Fruit fly (Drosophila melanogaster) whole organism, embryonic: Measurements from ENCODE around the gene Nepl7.

Experiments used
- BtbVII ChIP-seq: fragments of 200-800 bp; sonication (Bioruptor generic); optimal IDR thresholded peaks from 3 replicates; lab custom pipeline; 2017; ENCODE audit warnings: missing biosample characterization, mild to moderate bottlenecking, missing genetic modification characterization
- CG11456 ChIP-seq: fragments of 200-800 bp; sonication (Bioruptor generic); IDR thresholded peaks from 3 replicates; pipeline ENCODE4 v1.3.6; 2022; ENCODE audit warnings: missing biosample characterization, missing genetic modification characterization
- CG11723 ChIP-seq: fragments of 200-800 bp; sonication (Bioruptor generic); optimal IDR thresholded peaks from 2 replicates; lab custom pipeline; 2017; ENCODE audit warnings: missing biosample characterization, mild to moderate bottlenecking, missing genetic modification characterization
- CG12155 ChIP-seq: fragments of 200-800 bp; sonication (Bioruptor generic); optimal IDR thresholded peaks from 3 replicates; lab custom pipeline; 2016; ENCODE audit warnings: missing biosample characterization, missing genetic modification characterization
- CG12219 ChIP-seq: fragments of 200-800 bp; sonication (Bioruptor generic); optimal IDR thresholded peaks from 3 replicates; lab custom pipeline; 2018; ENCODE audit warnings: missing biosample characterization, mild to moderate bottlenecking, missing genetic modification characterization
- CG12299 ChIP-seq: fragments of 200-800 bp; sonication (Bioruptor generic); optimal IDR thresholded peaks from 2 replicates; lab custom pipeline; 2018; ENCODE audit warnings: missing biosample characterization, mild to moderate bottlenecking, missing genetic modification characterization
- CG12391 ChIP-seq: fragments of 200-800 bp; sonication (Bioruptor generic); optimal IDR thresholded peaks from 3 replicates; lab custom pipeline; 2018; ENCODE audit warnings: missing biosample characterization, mild to moderate bottlenecking, missing genetic modification characterization, moderate library complexity
- CG12769 ChIP-seq: fragments of 200-800 bp; sonication (Bioruptor generic); optimal IDR thresholded peaks from 2 replicates; lab custom pipeline; 2019; ENCODE audit warnings: missing biosample characterization, mild to moderate bottlenecking, missing genetic modification characterization, moderate library complexity
- CG16779 ChIP-seq: fragments of 200-800 bp; sonication (Bioruptor generic); IDR thresholded peaks from 2 replicates; pipeline ENCODE4 v1.3.6; 2022; ENCODE audit warnings: missing biosample characterization, missing genetic modification characterization
- CG17829 ChIP-seq: fragments of 200-800 bp; optimal IDR thresholded peaks from 2 replicates; lab custom pipeline; 2019; ENCODE audit warnings: missing biosample characterization, mild to moderate bottlenecking, missing genetic modification characterization, moderate library complexity
- CG18476 ChIP-seq: fragments of 200-800 bp; sonication (Bioruptor generic); optimal IDR thresholded peaks from 2 replicates; lab custom pipeline; 2016; ENCODE audit warnings: missing biosample characterization, mild to moderate bottlenecking, missing genetic modification characterization
- CG2199 ChIP-seq: fragments of 200-800 bp; sonication (Bioruptor generic); IDR thresholded peaks from 3 replicates; pipeline ENCODE4 v1.3.6; 2022; ENCODE audit warnings: missing biosample characterization, missing genetic modification characterization
- CG2712 ChIP-seq: fragments of 200-800 bp; optimal IDR thresholded peaks from 3 replicates; lab custom pipeline; 2019; ENCODE audit warnings: missing biosample characterization, mild to moderate bottlenecking, missing genetic modification characterization, moderate library complexity
- CG2875 ChIP-seq: fragments of 200-800 bp; sonication (Bioruptor generic); optimal IDR thresholded peaks from 2 replicates; lab custom pipeline; 2017; ENCODE audit warnings: missing biosample characterization, mild to moderate bottlenecking, missing genetic modification characterization, missing genetic modification reagents
- CG2889 ChIP-seq: fragments of 200-800 bp; sonication (Bioruptor generic); IDR thresholded peaks from 3 replicates; pipeline ENCODE4 v1.3.6; 2022; ENCODE audit warnings: missing biosample characterization, missing genetic modification characterization
- CG32532 ChIP-seq: fragments of 200-800 bp; sonication (Bioruptor generic); IDR thresholded peaks from 2 replicates; pipeline ENCODE4 v1.3.6; 2022; ENCODE audit warnings: missing biosample characterization, missing genetic modification characterization
- CG3407 ChIP-seq: fragments of 200-800 bp; sonication (Bioruptor generic); optimal IDR thresholded peaks from 2 replicates; lab custom pipeline; 2018; ENCODE audit warnings: missing biosample characterization, mild to moderate bottlenecking, missing genetic modification characterization
- CG34376 ChIP-seq: fragments of 200-800 bp; sonication (Bioruptor generic); optimal IDR thresholded peaks from 2 replicates; lab custom pipeline; 2018; ENCODE audit warnings: missing biosample characterization, mild to moderate bottlenecking, missing genetic modification characterization
- CG3847 ChIP-seq: fragments of 200-800 bp; sonication (Bioruptor generic); IDR thresholded peaks from 2 replicates; pipeline ENCODE4 v1.3.6; 2022; ENCODE audit warnings: missing biosample characterization, missing genetic modification characterization
- CG4730 ChIP-seq: fragments of 200-800 bp; sonication (Bioruptor generic); IDR thresholded peaks from 2 replicates; pipeline ENCODE4 v1.3.6; 2022; ENCODE audit warnings: missing biosample characterization, missing genetic modification characterization
- CG4820 ChIP-seq: fragments of 200-800 bp; sonication (Bioruptor generic); optimal IDR thresholded peaks from 3 replicates; lab custom pipeline; 2016; ENCODE audit warnings: missing biosample characterization, missing genetic modification characterization
- CG8924 ChIP-seq: fragments of 200-800 bp; optimal IDR thresholded peaks from 3 replicates; lab custom pipeline; 2019; ENCODE audit warnings: missing biosample characterization, mild to moderate bottlenecking, missing genetic modification characterization, moderate library complexity
- CG9609 ChIP-seq: fragments of 200-800 bp; sonication (Bioruptor generic); optimal IDR thresholded peaks from 3 replicates; lab custom pipeline; 2016; ENCODE audit warnings: missing biosample characterization, missing genetic modification characterization
- Doc2 ChIP-seq: fragments of 200-800 bp; sonication (Bioruptor generic); IDR thresholded peaks from 2 replicates; pipeline ENCODE4 v1.3.6; 2022; ENCODE audit warnings: missing biosample characterization, missing genetic modification characterization
- HmgD ChIP-seq: fragments of 200-800 bp; sonication (Bioruptor generic); optimal IDR thresholded peaks from 3 replicates; lab custom pipeline; 2016; ENCODE audit warnings: missing biosample characterization, missing genetic modification characterization
- Hr3 ChIP-seq: fragments of 200-800 bp; sonication (Bioruptor generic); optimal IDR thresholded peaks from 3 replicates; lab custom pipeline; 2016; ENCODE audit warnings: missing biosample characterization, missing genetic modification characterization
- MTF-1 ChIP-seq: fragments of 200-800 bp; sonication (Bioruptor generic); optimal IDR thresholded peaks from 2 replicates; lab custom pipeline; 2018; ENCODE audit warnings: missing biosample characterization, mild to moderate bottlenecking, missing genetic modification characterization, borderline replicate concordance
- Mad ChIP-seq: fragments of 200-800 bp; sonication (Bioruptor generic); optimal IDR thresholded peaks from 2 replicates; lab custom pipeline; 2016; ENCODE audit warnings: missing biosample characterization, missing genetic modification characterization
- Nf-YB ChIP-seq: fragments of 200-800 bp; sonication (Bioruptor generic); optimal IDR thresholded peaks from 3 replicates; lab custom pipeline; 2019; ENCODE audit warnings: missing biosample characterization, mild to moderate bottlenecking, missing genetic modification characterization, moderate library complexity
- Ravus ChIP-seq: fragments of 200-800 bp; sonication (Bioruptor generic); IDR thresholded peaks from 2 replicates; pipeline ENCODE4 v1.3.6; 2022; ENCODE audit warnings: missing biosample characterization, missing genetic modification characterization
- Sry-δ ChIP-seq: fragments of 200-800 bp; sonication (Bioruptor generic); optimal IDR thresholded peaks from 2 replicates; lab custom pipeline; 2016; ENCODE audit warnings: missing biosample characterization, missing genetic modification characterization
- bigmax ChIP-seq: fragments of 200-800 bp; sonication (Bioruptor generic); optimal IDR thresholded peaks from 2 replicates; lab custom pipeline; 2018; ENCODE audit warnings: missing biosample characterization, mild to moderate bottlenecking, missing genetic modification characterization
- crol ChIP-seq: fragments of 200-800 bp; sonication (Bioruptor generic); IDR thresholded peaks from 2 replicates; pipeline ENCODE4 v1.3.6; 2022; ENCODE audit warnings: missing biosample characterization, missing genetic modification characterization
- dimm ChIP-seq: fragments of 200-800 bp; sonication (Bioruptor generic); IDR thresholded peaks from 2 replicates; pipeline ENCODE4 v1.3.6; 2022; ENCODE audit warnings: missing biosample characterization, missing genetic modification characterization
- fd3F ChIP-seq: fragments of 200-800 bp; sonication (Bioruptor generic); optimal IDR thresholded peaks from 2 replicates; lab custom pipeline; 2018; ENCODE audit warnings: missing biosample characterization, mild to moderate bottlenecking, missing genetic modification characterization, moderate library complexity
- ham ChIP-seq: fragments of 200-800 bp; sonication (Bioruptor generic); IDR thresholded peaks from 2 replicates; pipeline ENCODE4 v1.3.6; 2022; ENCODE audit warnings: missing biosample characterization, missing genetic modification characterization
- insv ChIP-seq, 2 experiments: fragments of 200-800 bp; sonication (Bioruptor generic); optimal IDR thresholded peaks; 3 replicates each; lab custom pipeline; 2016 to 2018; ENCODE audit warnings: missing biosample characterization in 2 of 2, missing genetic modification characterization in 2 of 2
- jigr1 ChIP-seq: fragments of 200-800 bp; sonication (Bioruptor generic); IDR thresholded peaks from 3 replicates; pipeline ENCODE4 v1.3.6; 2022; ENCODE audit warnings: missing biosample characterization, missing genetic modification characterization
- ken ChIP-seq: fragments of 200-800 bp; sonication (Bioruptor generic); IDR thresholded peaks from 3 replicates; pipeline ENCODE4 v1.3.6; 2022; ENCODE audit warnings: missing biosample characterization, missing genetic modification characterization
- klu ChIP-seq: fragments of 200-800 bp; sonication (Bioruptor generic); IDR thresholded peaks from 2 replicates; pipeline ENCODE4 v1.3.6; 2022; ENCODE audit warnings: missing biosample characterization, missing genetic modification characterization
- lmd ChIP-seq: fragments of 200-800 bp; sonication (Bioruptor generic); IDR thresholded peaks from 2 replicates; pipeline ENCODE4 v1.3.6; 2022; ENCODE audit warnings: missing biosample characterization, missing genetic modification characterization
- mam ChIP-seq: fragments of 200-800 bp; sonication (Bioruptor generic); optimal IDR thresholded peaks from 3 replicates; lab custom pipeline; 2016; ENCODE audit warnings: missing biosample characterization, missing genetic modification characterization
- sc ChIP-seq, 3 experiments: fragments of >200 bp in 2 of 3; fragments of 200-800 bp in 1 of 3; sonication (Bioruptor generic) in 1 of 3; optimal IDR thresholded peaks; 2 replicates in 2 of 3; 3 replicates in 1 of 3; lab custom pipeline; 2017; ENCODE audit warnings: mild to moderate bottlenecking in 1 of 3, missing biosample characterization in 1 of 3, missing genetic modification characterization in 1 of 3, missing genetic modification reagents in 1 of 3
- sim ChIP-seq: fragments of 200-800 bp; sonication (Bioruptor generic); IDR thresholded peaks from 2 replicates; pipeline ENCODE4 v1.3.6; 2022; ENCODE audit warnings: missing biosample characterization, missing genetic modification characterization
- so ChIP-seq: fragments of 200-800 bp; sonication (Bioruptor generic); IDR thresholded peaks from 3 replicates; pipeline ENCODE4 v1.3.6; 2022; ENCODE audit warnings: missing biosample characterization, missing genetic modification characterization
- sug ChIP-seq: fragments of 200-800 bp; optimal IDR thresholded peaks from 2 replicates; lab custom pipeline; 2019; ENCODE audit warnings: missing biosample characterization, mild to moderate bottlenecking, missing genetic modification characterization, moderate library complexity
- tap ChIP-seq: fragments of 200-800 bp; optimal IDR thresholded peaks from 3 replicates; lab custom pipeline; 2019; ENCODE audit warnings: missing biosample characterization, mild to moderate bottlenecking, missing genetic modification characterization, moderate library complexity
- tin ChIP-seq: fragments of 200-800 bp; sonication (Bioruptor generic); optimal IDR thresholded peaks from 3 replicates; lab custom pipeline; 2016; ENCODE audit warnings: missing biosample characterization, missing genetic modification characterization
- ttk ChIP-seq: fragments of 200-800 bp; sonication (Bioruptor generic); IDR thresholded peaks from 2 replicates; pipeline ENCODE4 v2.1.2; 2022; ENCODE audit warnings: missing biosample characterization, missing genetic modification characterization
- twi ChIP-seq: fragments of 200-800 bp; optimal IDR thresholded peaks from 2 replicates; lab custom pipeline; 2019; ENCODE audit warnings: missing biosample characterization, mild to moderate bottlenecking, missing genetic modification characterization, moderate library complexity
- zen ChIP-seq: fragments of 200-800 bp; sonication (Bioruptor generic); optimal IDR thresholded peaks from 3 replicates; lab custom pipeline; 2018; ENCODE audit warnings: missing biosample characterization, mild to moderate bottlenecking, missing genetic modification characterization, moderate library complexity

Gene Nepl7

DNA sequence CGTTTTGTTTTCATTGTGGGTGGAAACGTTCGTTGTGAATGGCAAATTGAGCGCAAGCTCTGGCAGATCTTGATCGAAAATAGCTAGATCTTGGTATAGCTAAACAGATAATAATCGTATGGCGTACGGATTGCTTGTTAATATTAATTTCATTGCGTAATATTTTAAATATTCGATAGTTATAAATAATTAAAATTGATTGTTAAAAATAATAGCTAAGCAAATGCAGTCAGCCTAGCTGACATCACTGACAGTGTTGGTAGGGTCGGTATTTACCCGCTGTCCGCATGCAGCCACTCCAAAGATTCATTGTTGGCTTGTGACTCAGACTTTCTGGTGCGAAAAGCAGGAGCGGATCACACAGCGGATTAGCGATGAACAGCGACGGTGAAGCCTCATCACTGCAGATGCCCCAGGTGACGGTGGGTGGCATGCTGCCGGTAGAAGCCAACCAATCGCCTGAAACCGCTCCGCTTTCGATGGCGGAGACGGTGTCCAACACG is 35.0 kb upstream of the Nepl7 start, which contains the start of the genes CG5776 and spict (continued):
- TF ChIP-seq MTF-1 (GFP tag; lab: Kevin White, UChicago): no peak
- peak; percentile 56 for TF ChIP-seq Nf-YB (GFP tag; lab: Kevin White, UChicago)
- TF ChIP-seq CG9609: peak; percentile 27
- no peak for TF ChIP-seq HmgD (GFP tag; lab: Kevin White, UChicago)
- peak; percentile 66 for TF ChIP-seq CG18476 (GFP tag; lab: Kevin White, UChicago)
- TF ChIP-seq twi (tag; lab: Kevin White, UChicago): peak; percentile 69
- TF ChIP-seq sug (tag; lab: Kevin White, UChicago): peak; percentile 78
- TF ChIP-seq Ravus: peak; percentile 45
- peak; percentile 84 for TF ChIP-seq CG32532 (GFP tag; lab: Robert Waterston, UW)
- TF ChIP-seq CG8924: peak; percentile 85
- peak; percentile 11 for TF ChIP-seq tin (GFP tag; lab: Kevin White, UChicago)
- no peak for TF ChIP-seq Doc2 (GFP tag; lab: Robert Waterston, UW)
- no peak for TF ChIP-seq crol
- TF ChIP-seq Mad (GFP tag; lab: Kevin White, UChicago): peak; percentile 70
- TF ChIP-seq CG3407 (GFP tag; lab: Kevin White, UChicago): peak; percentile 70
- TF ChIP-seq ken (GFP tag; lab: Robert Waterston, UW): peak; percentile 87
- peak; percentile 22 for TF ChIP-seq CG12155 (GFP tag; lab: Kevin White, UChicago)
- no peak for TF ChIP-seq dimm (GFP tag; lab: Robert Waterston, UW)
- peak; percentile 96 for TF ChIP-seq klu (GFP tag; lab: Robert Waterston, UW)
- TF ChIP-seq CG11723 (GFP tag; lab: Kevin White, UChicago): no peak
- TF ChIP-seq sim (GFP tag; lab: Robert Waterston, UW): 0 out of 2 replicates have a peak, but pooled peaks have one; percentile 22
- peak; percentile 83 for TF ChIP-seq CG17829 (tag; lab: Kevin White, UChicago)
- peak; percentile 72 for TF ChIP-seq CG4730 (GFP tag; lab: Robert Waterston, UW)
- peak; percentile 75 for TF ChIP-seq Hr3 (GFP tag; lab: Kevin White, UChicago)
- no peak for TF ChIP-seq Sry-δ (GFP tag; lab: Kevin White, UChicago)
- TF ChIP-seq CG2875 (GFP tag; lab: Kevin White, UChicago): no peak
- TF ChIP-seq CG2889 (GFP tag; lab: Robert Waterston, UW): peak; percentile 70; the same call in 2 of the 3 replicates
- peak; percentile 92 for TF ChIP-seq CG12391
- peak; percentile 89 for TF ChIP-seq CG12769 (tag; lab: Kevin White, UChicago)
- TF ChIP-seq CG12299 (tag; lab: Kevin White, UChicago): peak; percentile 70
- TF ChIP-seq CG16779 (GFP tag; lab: Robert Waterston, UW): no peak
- TF ChIP-seq jigr1: no peak
- TF ChIP-seq insv (GFP tag; optimal IDR thresholded peaks at IDR 0.05; lab: Kevin White, UChicago): no peak
- no peak for TF ChIP-seq CG34376 (GFP tag; lab: Kevin White, UChicago)
- TF ChIP-seq CG3847 (GFP tag; lab: Robert Waterston, UW): peak; percentile 89
- TF ChIP-seq so (GFP tag; lab: Robert Waterston, UW): peak; percentile 57; the same call in 2 of the 3 replicates
- TF ChIP-seq sc (optimal IDR thresholded peaks at IDR 0.05; lab: Kevin White, UChicago): no peak
- TF ChIP-seq sc (GFP tag; optimal IDR thresholded peaks at IDR 0.05; lab: Kevin White, UChicago): peak; percentile 57
- no peak for TF ChIP-seq CG2199 (GFP tag; lab: Robert Waterston, UW)
- peak; percentile 82 for TF ChIP-seq CG2712 (tag; lab: Kevin White, UChicago)
- TF ChIP-seq CG4820: peak; percentile 33
- peak; percentile 82 for TF ChIP-seq ttk (GFP tag; lab: Robert Waterston, UW)
- TF ChIP-seq zen (tag; lab: Kevin White, UChicago): peak; percentile 65
- no peak for TF ChIP-seq tap (tag; lab: Kevin White, UChicago)
- peak; percentile 1 for TF ChIP-seq BtbVII
- TF ChIP-seq CG12219 (GFP tag; lab: Kevin White, UChicago): peak; percentile 51
- TF ChIP-seq bigmax (GFP tag; lab: Kevin White, UChicago): no peak
- TF ChIP-seq CG11456 (GFP tag; lab: Robert Waterston, UW): peak; percentile 83
- peak; percentile 83 for TF ChIP-seq lmd
- TF ChIP-seq ham (GFP tag; lab: Robert Waterston, UW): 0 out of 2 replicates have a peak, but pooled peaks have one; percentile 36
- TF ChIP-seq mam (GFP tag; lab: Kevin White, UChicago): no peak
- TF ChIP-seq fd3F (GFP tag; lab: Kevin White, UChicago): peak; percentile 67
